Fruit fly (Drosophila melanogaster): ENCODE results near the gene Cat.

Cat gene

dm6 chr3L:18783544-18783943 is 38.9 kb upstream of the Cat start (continued):
- TF ChIP-seq ss (GFP tag; optimal IDR thresholded peaks at IDR 0.05): peak; percentile 36 to 56
- TF ChIP-seq CG32006 (GFP tag; optimal IDR thresholded peaks at IDR 0.05): peak; percentile 48
- TF ChIP-seq CG6163 (GFP tag; IDR thresholded peaks at IDR 0.05): peak; percentile 74
- TF ChIP-seq lz (GFP tag; optimal IDR thresholded peaks at IDR 0.05): no peak
- peak; percentile 23 for TF ChIP-seq fd59A (GFP tag; optimal IDR thresholded peaks at IDR 0.05)
- TF ChIP-seq CG6792 (GFP tag; optimal IDR thresholded peaks at IDR 0.05): no peak
- no peak for TF ChIP-seq Smox (GFP tag; optimal IDR thresholded peaks at IDR 0.05)
- TF ChIP-seq Eip75B (GFP tag; optimal IDR thresholded peaks at IDR 0.05): no peak
- peak; percentile 55 for TF ChIP-seq CG6808 (GFP tag; optimal IDR thresholded peaks at IDR 0.05)
- TF ChIP-seq Hr38 (GFP tag; optimal IDR thresholded peaks at IDR 0.05): no peak

dm6 chr3L:18784562-18784961 is 37.8 kb upstream of the Cat start:
- no peak for TF ChIP-seq CG11902 (GFP tag; optimal IDR thresholded peaks at IDR 0.05)
- no peak for TF ChIP-seq Smox (GFP tag; optimal IDR thresholded peaks at IDR 0.05)
- 0 out of 2 replicates have a peak, but pooled peaks have one; percentile 26 for TF ChIP-seq Gug (GFP tag; IDR thresholded peaks at IDR 0.05)
- TF ChIP-seq CG15336 (GFP tag; IDR thresholded peaks at IDR 0.05): peak; percentile 48
- no peak for TF ChIP-seq CG34406 (GFP tag; optimal IDR thresholded peaks at IDR 0.05)
- peak; percentile 54 for TF ChIP-seq Eip78C (GFP tag)
- no peak for TF ChIP-seq CG7368 (GFP tag; optimal IDR thresholded peaks at IDR 0.05)
- TF ChIP-seq CG4318 (GFP tag; optimal IDR thresholded peaks at IDR 0.05): no peak
- TF ChIP-seq CG10669 (GFP tag; optimal IDR thresholded peaks at IDR 0.05): no peak
- peak; percentile 52; the same call in 1 of the 2 replicates for TF ChIP-seq CG11294 (GFP tag; IDR thresholded peaks at IDR 0.05)
- peak; percentile 16 for TF ChIP-seq Hr4 (GFP tag; optimal IDR thresholded peaks at IDR 0.05)
- TF ChIP-seq vri (GFP tag; optimal IDR thresholded peaks at IDR 0.05): no peak
- TF ChIP-seq CG8119 (GFP tag; IDR thresholded peaks at IDR 0.05): 0 out of 3 replicates have a peak, but pooled peaks have one; percentile 18
- peak; percentile 2 for TF ChIP-seq OdsH (GFP tag; optimal IDR thresholded peaks at IDR 0.05)
- TF ChIP-seq eg (GFP tag; IDR thresholded peaks at IDR 0.05): peak; percentile 68
- peak; percentile 35 for TF ChIP-seq pdm3 (GFP tag; optimal IDR thresholded peaks at IDR 0.05)
- TF ChIP-seq Lpt (GFP tag; optimal IDR thresholded peaks at IDR 0.05): no peak
- no peak for TF ChIP-seq net (GFP tag; optimal IDR thresholded peaks at IDR 0.05)

DNA sequence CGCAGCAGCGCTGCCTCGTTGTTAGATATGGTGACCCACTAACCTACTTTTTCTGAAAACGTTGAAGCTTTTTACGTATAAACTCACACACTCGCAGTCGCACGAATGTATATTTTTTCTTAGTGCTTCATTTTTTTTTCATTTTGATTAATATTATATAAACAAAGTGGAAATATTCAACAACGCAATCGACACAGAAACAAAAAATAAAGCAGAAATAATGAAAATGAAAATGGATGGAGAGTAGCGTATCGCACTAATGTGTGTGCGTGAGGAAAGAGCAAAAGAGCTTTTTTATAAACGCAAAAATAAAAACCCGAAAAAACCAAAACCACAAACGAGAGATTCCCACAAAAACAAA is 36.4 kb upstream of the Cat start:
- no peak for TF ChIP-seq acj6 (GFP tag; optimal IDR thresholded peaks at IDR 0.05)
- TF ChIP-seq topi (GFP tag; optimal IDR thresholded peaks at IDR 0.05): no peak
- no peak for TF ChIP-seq CG10669 (GFP tag; optimal IDR thresholded peaks at IDR 0.05)
- TF ChIP-seq Sox102F (GFP tag; optimal IDR thresholded peaks at IDR 0.05): no peak
- no peak for TF ChIP-seq OdsH (GFP tag; optimal IDR thresholded peaks at IDR 0.05)
- peak; percentile 32 for TF ChIP-seq Eip78C (GFP tag)
- TF ChIP-seq CG15336 (GFP tag; IDR thresholded peaks at IDR 0.05): peak; percentile 72
- TF ChIP-seq Sox14 (GFP tag; optimal IDR thresholded peaks at IDR 0.05): no peak
- no peak for TF ChIP-seq CG1621 (tag; optimal IDR thresholded peaks at IDR 0.05)
- TF ChIP-seq Sox15 (GFP tag; optimal IDR thresholded peaks at IDR 0.05): no peak
- no peak for TF ChIP-seq CG7368 (GFP tag; optimal IDR thresholded peaks at IDR 0.05)
- TF ChIP-seq fd85E (GFP tag; optimal IDR thresholded peaks at IDR 0.05): no peak
- TF ChIP-seq eg (GFP tag; IDR thresholded peaks at IDR 0.05): no peak; the same call in 2 of the 3 replicates
- TF ChIP-seq Hr4 (GFP tag; optimal IDR thresholded peaks at IDR 0.05): peak; percentile 37
- TF ChIP-seq Eip75B (GFP tag; optimal IDR thresholded peaks at IDR 0.05): peak; percentile 20
- no peak for TF ChIP-seq dsx (GFP tag; optimal IDR thresholded peaks at IDR 0.05; ENCODE audit: poor library complexity, severe bottlenecking)
- TF ChIP-seq pdm3 (GFP tag; optimal IDR thresholded peaks at IDR 0.05): no peak
- no peak for TF ChIP-seq spab (GFP tag; optimal IDR thresholded peaks at IDR 0.05)
- no peak for TF ChIP-seq CG34406 (GFP tag; optimal IDR thresholded peaks at IDR 0.05)
- TF ChIP-seq dac (GFP tag; optimal IDR thresholded peaks at IDR 0.05): peak; percentile 29
- no peak for TF ChIP-seq CG8632 (GFP tag; optimal IDR thresholded peaks at IDR 0.05)
- TF ChIP-seq CG6276 (GFP tag; optimal IDR thresholded peaks at IDR 0.05): no peak
- peak; percentile 20; the same call in 1 of the 2 replicates for TF ChIP-seq Gug (GFP tag; IDR thresholded peaks at IDR 0.05)
- TF ChIP-seq ss (GFP tag; optimal IDR thresholded peaks at IDR 0.05): no peak
- no peak for TF ChIP-seq Blimp-1 (GFP tag; optimal IDR thresholded peaks at IDR 0.05)
